Worm (Caenorhabditis elegans) whole organism, L1 larva: ENCODE results near the gene Y37E11AM.4.

Source experiments
- C04F5.9 ChIP-seq: sonication (generic microtip); optimal IDR thresholded peaks from 2 replicates; lab custom pipeline; 2016; ENCODE audit warnings: missing genetic modification characterization, missing compliant biosample characterization
- C34B4.2 ChIP-seq: sonication (generic microtip); optimal IDR thresholded peaks from 2 replicates; lab custom pipeline; 2017; ENCODE audit warnings: mild to moderate bottlenecking, missing genetic modification characterization, missing compliant biosample characterization
- F16B12.6 ChIP-seq: fragments of 150-350 bp; optimal IDR thresholded peaks from 2 replicates; lab custom pipeline; 2014; ENCODE audit warnings: missing biosample characterization, missing genetic modification characterization
- Y116A8C.19 ChIP-seq: sonication (generic microtip); optimal IDR thresholded peaks from 2 replicates; lab custom pipeline; 2016; ENCODE audit warnings: missing compliant biosample characterization, missing genetic modification characterization, borderline replicate concordance
- aha-1 ChIP-seq: fragments of 150-350 bp; optimal IDR thresholded peaks from 2 replicates; lab custom pipeline; 2014; ENCODE audit warnings: missing biosample characterization, missing genetic modification characterization
- aly-2 ChIP-seq: fragments of 150-350 bp; optimal IDR thresholded peaks from 2 replicates; lab custom pipeline; 2014; ENCODE audit warnings: missing biosample characterization, missing genetic modification characterization
- ceh-82 ChIP-seq, 3 experiments: fragments of 150-350 bp in 1 of 3; sonication (generic microtip) in 2 of 3; optimal IDR thresholded peaks; 2 replicates each; lab custom pipeline; 2014 to 2017; ENCODE audit warnings: missing biosample characterization in 3 of 3, missing genetic modification characterization in 3 of 3
- ceh-90 ChIP-seq: sonication (generic microtip); optimal IDR thresholded peaks from 2 replicates; lab custom pipeline; 2016; ENCODE audit warnings: missing genetic modification characterization, missing compliant biosample characterization
- ces-1 ChIP-seq: fragments of 150-350 bp; optimal IDR thresholded peaks from 2 replicates; lab custom pipeline; 2014; ENCODE audit warnings: missing biosample characterization, missing genetic modification reagents, missing genetic modification characterization
- efl-1 ChIP-seq, 4 experiments: fragments of 150-350 bp; optimal IDR thresholded peaks in 3 of 4; peaks in 1 of 4; 1 replicate in 1 of 4; 2 replicates in 3 of 4; lab custom pipeline; 2014; ENCODE audit warnings: missing biosample characterization in 2 of 4, missing genetic modification characterization in 2 of 4, missing genetic modification reagents in 2 of 4
- efl-3 ChIP-seq: fragments of 200-800 bp; sonication (Bioruptor generic); optimal IDR thresholded peaks from 2 replicates; lab custom pipeline; 2018; ENCODE audit warnings: mild to moderate bottlenecking, missing genetic modification characterization, missing compliant biosample characterization
- egl-13 ChIP-seq: sonication (generic microtip); optimal IDR thresholded peaks from 2 replicates; lab custom pipeline; 2016; ENCODE audit warnings: missing genotype, missing genetic modification reagents, missing genetic modification characterization, missing compliant biosample characterization
- elt-2 ChIP-seq: sonication (generic microtip); optimal IDR thresholded peaks from 2 replicates; lab custom pipeline; 2016; ENCODE audit warnings: missing genetic modification characterization, mild to moderate bottlenecking, inconsistent platforms, missing compliant biosample characterization, missing genetic modification reagents
- fkh-10 ChIP-seq: sonication (generic microtip); optimal IDR thresholded peaks from 2 replicates; lab custom pipeline; 2017; ENCODE audit warnings: missing biosample characterization, missing genetic modification reagents, missing genetic modification characterization
- fkh-4 ChIP-seq: sonication (generic microtip); optimal IDR thresholded peaks from 2 replicates; lab custom pipeline; 2016; ENCODE audit warnings: missing compliant biosample characterization, missing genetic modification characterization, borderline replicate concordance
- fkh-8 ChIP-seq: sonication (generic microtip); optimal IDR thresholded peaks from 2 replicates; lab custom pipeline; 2016; ENCODE audit warnings: mild to moderate bottlenecking, missing genetic modification characterization, missing compliant biosample characterization
- fos-1 ChIP-seq: fragments of 150-350 bp; optimal IDR thresholded peaks from 2 replicates; lab custom pipeline; 2014; ENCODE audit warnings: missing biosample characterization, missing genetic modification characterization
- grh-1 ChIP-seq: fragments of 200-800 bp; sonication (Bioruptor generic); IDR thresholded peaks from 2 replicates; pipeline ENCODE4 v1.3.6; 2022; ENCODE audit warnings: missing genetic modification reagents, missing genetic modification characterization, missing compliant biosample characterization
- hlh-4 ChIP-seq: sonication (generic microtip); optimal IDR thresholded peaks from 2 replicates; lab custom pipeline; 2016; ENCODE audit warnings: mild to moderate bottlenecking, missing genetic modification characterization, missing compliant biosample characterization
- irx-1 ChIP-seq: sonication (generic microtip); optimal IDR thresholded peaks from 2 replicates; lab custom pipeline; 2016; ENCODE audit warnings: missing genetic modification characterization, missing compliant biosample characterization
- isw-1 ChIP-seq: fragments of 200-800 bp; sonication (Bioruptor generic); IDR thresholded peaks from 2 replicates; pipeline ENCODE4 v1.3.6; 2022; ENCODE audit warnings: missing genetic modification characterization, missing compliant biosample characterization
- jun-1 ChIP-seq: fragments of 150-350 bp; optimal IDR thresholded peaks from 2 replicates; lab custom pipeline; 2014; ENCODE audit warnings: missing biosample characterization, missing genetic modification reagents, missing genetic modification characterization
- lin-13 ChIP-seq: fragments of 150-350 bp; optimal IDR thresholded peaks from 2 replicates; lab custom pipeline; 2014; ENCODE audit warnings: missing biosample characterization, missing genetic modification reagents, missing genetic modification characterization
- lin-15B ChIP-seq: fragments of 150-350 bp; sonication (generic microtip); optimal IDR thresholded peaks from 3 replicates; lab custom pipeline; 2014; ENCODE audit warnings: missing biosample characterization, missing genetic modification characterization
- lin-35 ChIP-seq, 2 experiments: fragments of 150-350 bp; optimal IDR thresholded peaks; 2 replicates each; lab custom pipeline; 2014; ENCODE audit warnings: missing biosample characterization in 2 of 2, missing genetic modification characterization in 2 of 2, missing genetic modification reagents in 2 of 2
- lin-39 ChIP-seq: fragments of 150-350 bp; optimal IDR thresholded peaks from 2 replicates; lab custom pipeline; 2014; ENCODE audit warnings: missing biosample characterization, missing genetic modification reagents, missing genetic modification characterization
- lsy-2 ChIP-seq, 2 experiments: fragments of 150-350 bp; optimal IDR thresholded peaks; 2 replicates each; lab custom pipeline; 2014; ENCODE audit warnings: missing biosample characterization in 2 of 2, missing genetic modification characterization in 2 of 2
- mab-9 ChIP-seq: fragments of 200-800 bp; sonication (Bioruptor generic); IDR thresholded peaks from 2 replicates; pipeline ENCODE4 v1.3.6; 2022; ENCODE audit warnings: missing genetic modification reagents, missing genetic modification characterization, missing compliant biosample characterization
- mdl-1 ChIP-seq, 2 experiments: fragments of 150-350 bp; optimal IDR thresholded peaks; 2 replicates each; lab custom pipeline; 2014 to 2017; ENCODE audit warnings: missing biosample characterization in 2 of 2, missing genetic modification characterization in 2 of 2, inconsistent platforms in 1 of 2
- mef-2 ChIP-seq: fragments of 150-350 bp; optimal IDR thresholded peaks from 2 replicates; lab custom pipeline; 2014; ENCODE audit warnings: missing biosample characterization, missing genetic modification characterization
- nhr-12 ChIP-seq: sonication (generic microtip); optimal IDR thresholded peaks from 2 replicates; lab custom pipeline; 2017; ENCODE audit warnings: missing biosample characterization, missing genetic modification characterization
- nhr-19 ChIP-seq: fragments of 200-800 bp; sonication (Bioruptor generic); conservative IDR thresholded peaks from 2 replicates; pipeline ENCODE4 v1.3.6; 2022; ENCODE audit warnings: missing genetic modification characterization, missing compliant biosample characterization
- nhr-20 ChIP-seq: sonication (generic microtip); optimal IDR thresholded peaks from 2 replicates; lab custom pipeline; 2016; ENCODE audit warnings: mild to moderate bottlenecking, missing genetic modification characterization, missing compliant biosample characterization
- nhr-237 ChIP-seq: fragments of 150-350 bp; optimal IDR thresholded peaks from 2 replicates; lab custom pipeline; 2014; ENCODE audit warnings: missing biosample characterization, missing genetic modification characterization
- nhr-28 ChIP-seq: fragments of 150-350 bp; optimal IDR thresholded peaks from 2 replicates; lab custom pipeline; 2014; ENCODE audit warnings: missing biosample characterization, missing genetic modification characterization
- nhr-84 ChIP-seq: sonication (generic microtip); optimal IDR thresholded peaks from 2 replicates; lab custom pipeline; 2017; ENCODE audit warnings: missing biosample characterization, missing genetic modification characterization
- nhr-85 ChIP-seq: sonication (generic microtip); peaks from one replicate; lab custom pipeline; 2016; ENCODE audit warnings: missing genetic modification characterization, inconsistent platforms, missing compliant biosample characterization
- pax-3 ChIP-seq: fragments of 200-800 bp; sonication (Bioruptor generic); optimal IDR thresholded peaks from 2 replicates; lab custom pipeline; 2018; ENCODE audit warnings: mild to moderate bottlenecking, missing genetic modification characterization, moderate library complexity, missing compliant biosample characterization
- rnt-1 ChIP-seq: sonication (generic microtip); optimal IDR thresholded peaks from 2 replicates; lab custom pipeline; 2016; ENCODE audit warnings: mild to moderate bottlenecking, missing genetic modification characterization, moderate library complexity, missing compliant biosample characterization
- sptf-1 ChIP-seq: fragments of 150-350 bp; optimal IDR thresholded peaks from 2 replicates; lab custom pipeline; 2014; ENCODE audit warnings: missing biosample characterization, missing genetic modification characterization
- swsn-7 ChIP-seq: sonication (generic microtip); optimal IDR thresholded peaks from 2 replicates; lab custom pipeline; 2016; ENCODE audit warnings: missing genetic modification characterization, missing compliant biosample characterization
- tbx-2 ChIP-seq: sonication (generic microtip); optimal IDR thresholded peaks from 2 replicates; lab custom pipeline; 2016; ENCODE audit warnings: missing genetic modification characterization, missing compliant biosample characterization
- tlp-1 ChIP-seq: fragments of 150-350 bp; optimal IDR thresholded peaks from 2 replicates; lab custom pipeline; 2014; ENCODE audit warnings: missing biosample characterization, missing genetic modification characterization
- unc-30 ChIP-seq: sonication (generic microtip); optimal IDR thresholded peaks from 2 replicates; lab custom pipeline; 2017; ENCODE audit warnings: missing biosample characterization, missing genetic modification characterization
- unc-62 ChIP-seq: fragments of 150-350 bp; optimal IDR thresholded peaks from 2 replicates; lab custom pipeline; 2014; ENCODE audit warnings: missing biosample characterization, missing genetic modification reagents, missing genetic modification characterization
- vab-15 ChIP-seq: sonication (generic microtip); optimal IDR thresholded peaks from 2 replicates; lab custom pipeline; 2017; ENCODE audit warnings: missing genotype, mild to moderate bottlenecking, missing genetic modification characterization, missing compliant biosample characterization
- zag-1 ChIP-seq: fragments of 150-350 bp; optimal IDR thresholded peaks from 2 replicates; lab custom pipeline; 2014; ENCODE audit warnings: missing biosample characterization, missing genetic modification characterization
- ztf-11 ChIP-seq, 2 experiments: sonication (generic microtip); optimal IDR thresholded peaks; 2 replicates each; lab custom pipeline; 2016 to 2017; ENCODE audit warnings: missing genetic modification characterization in 2 of 2, missing biosample characterization in 1 of 2, missing compliant biosample characterization in 1 of 2
- ztf-4 ChIP-seq: fragments of 150-350 bp; optimal IDR thresholded peaks from 2 replicates; lab custom pipeline; 2014; ENCODE audit warnings: missing biosample characterization, missing genetic modification characterization

Gene Y37E11AM.4

DNA sequence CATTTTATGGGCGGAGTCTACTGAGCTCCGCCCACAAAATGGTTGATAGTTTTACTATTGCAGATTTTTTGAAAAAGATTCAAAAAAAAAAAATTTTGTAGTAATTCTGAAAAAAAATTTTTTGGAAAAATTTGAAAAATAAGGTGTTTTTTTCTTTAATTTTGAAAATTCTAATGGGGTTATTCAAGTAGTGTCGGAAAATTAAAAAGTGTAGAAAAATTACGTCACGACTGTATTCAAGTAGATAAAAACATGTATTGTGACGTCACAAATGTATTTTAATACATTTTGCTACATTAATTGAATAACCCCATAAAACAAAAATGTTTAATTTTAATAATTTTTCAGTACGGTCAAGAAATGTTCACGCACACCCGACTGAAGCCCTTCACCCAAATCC lies 10.7 kb upstream of the Y37E11AM.4 start:
- TF ChIP-seq tlp-1 (tag; lab: Kevin White, UChicago) (no peak), sptf-1 (tag; lab: Kevin White, UChicago) (no peak), fos-1 (tag; lab: Kevin White, UChicago) (no peak), nhr-28 (no peak), lin-39 (tag; lab: Kevin White, UChicago) (no peak), hlh-4 (tag; lab: Kevin White, UChicago) (no peak), mab-9 (no peak), pax-3 (tag; lab: Kevin White, UChicago) (no peak), lin-15B (tag; lab: Kevin White, UChicago) (no peak), tbx-2 (tag; lab: Kevin White, UChicago) (no peak), zag-1 (no peak), Y116A8C.19 (tag; lab: Kevin White, UChicago) (no peak)

DNA sequence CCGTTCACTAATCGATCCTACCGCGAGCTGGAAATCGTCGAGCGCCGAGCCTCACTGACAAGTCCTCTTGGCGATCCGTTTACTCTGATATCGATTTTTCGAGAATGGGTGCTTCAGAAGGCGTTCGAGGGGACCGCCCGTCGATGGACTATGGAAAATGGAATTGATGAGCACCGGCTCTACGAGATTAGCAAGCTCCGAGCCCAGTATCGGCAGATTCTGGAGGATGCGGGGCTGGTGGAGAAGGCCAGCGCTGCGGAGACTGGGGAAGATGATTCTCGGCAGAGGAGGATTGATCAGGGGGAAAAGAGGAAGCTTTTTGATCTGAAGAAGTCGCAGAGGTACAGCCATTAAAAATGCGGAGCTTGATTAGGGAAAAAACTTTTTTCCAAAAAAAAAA lies 8.8 kb upstream of the Y37E11AM.4 start:
- TF ChIP-seq unc-30 = no peak
- TF ChIP-seq elt-2 = no peak
- TF ChIP-seq lin-13 = no peak
- TF ChIP-seq nhr-237 = no peak
- no peak for TF ChIP-seq mef-2 (tag; lab: Kevin White, UChicago)
- no peak for TF ChIP-seq aly-2 (tag; lab: Kevin White, UChicago)
- TF ChIP-seq F16B12.6 (tag; lab: Kevin White, UChicago) = no peak
- no peak for TF ChIP-seq jun-1
- TF ChIP-seq nhr-84 (tag; lab: Kevin White, UChicago) = no peak
- no peak for TF ChIP-seq nhr-12 (tag; lab: Kevin White, UChicago)
- TF ChIP-seq C04F5.9 = no peak
- TF ChIP-seq lin-39 (tag; lab: Kevin White, UChicago) = no peak
- no peak for TF ChIP-seq ceh-82 (tag; optimal IDR thresholded peaks at IDR 0.05; lab: Kevin White, UChicago)
- TF ChIP-seq C34B4.2 (tag; lab: Kevin White, UChicago) = no peak
- no peak for TF ChIP-seq sptf-1 (tag; lab: Kevin White, UChicago)
- TF ChIP-seq ceh-90 (tag; lab: Kevin White, UChicago) = no peak
- no peak for TF ChIP-seq swsn-7 (tag; lab: Kevin White, UChicago)
- no peak for TF ChIP-seq nhr-28

DNA sequence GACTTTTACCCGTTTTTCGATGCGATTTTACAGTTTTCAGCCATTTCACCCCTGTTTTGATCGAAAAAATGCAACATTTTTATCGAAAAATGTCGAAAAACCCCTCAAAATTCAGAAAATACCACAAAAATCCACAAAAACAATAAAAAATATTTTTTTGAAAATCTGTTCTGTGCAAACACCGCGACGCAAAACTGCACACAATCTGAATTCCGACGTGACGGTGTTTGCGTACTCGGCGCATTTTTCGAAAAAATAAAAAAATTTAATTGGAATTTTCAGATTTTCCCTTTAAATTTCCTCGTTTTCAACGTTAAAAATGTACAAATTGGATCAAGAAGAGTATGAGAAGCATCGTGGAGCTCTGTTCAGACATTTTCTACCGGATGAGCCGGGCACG lies 3.3 kb upstream of the Y37E11AM.4 start, which contains the start of gene smgl-2:
Gene smgl-2, plus strand, starts transcription at position 320 of the 400 bp plus-strand sequence.
- TF ChIP-seq vab-15 (tag; lab: Kevin White, UChicago) = no peak
- peak; percentile 66 for TF ChIP-seq fkh-8 (tag; lab: Kevin White, UChicago)
- peak; percentile 22 for TF ChIP-seq C04F5.9
- TF ChIP-seq nhr-19 (GFP tag; lab: Robert Waterston, UW) = peak; percentile 71
- TF ChIP-seq hlh-4 (tag; lab: Kevin White, UChicago) = no peak
- peak; percentile 9 for TF ChIP-seq fkh-10
- peak; percentile 51 to 82 (median 77) for TF ChIP-seq ceh-82 (tag; optimal IDR thresholded peaks at IDR 0.05; lab: Kevin White, UChicago)
- TF ChIP-seq aha-1 (tag; lab: Kevin White, UChicago) = peak; percentile 60
- TF ChIP-seq lsy-2 (tag; optimal IDR thresholded peaks at IDR 0.05; lab: Kevin White, UChicago) = peak; percentile 86 to 88
- TF ChIP-seq elt-2 = peak; percentile 1
- TF ChIP-seq mdl-1 (tag; optimal IDR thresholded peaks at IDR 0.05; lab: Kevin White, UChicago) = peak in 1 of 2 experiments; percentile 64
- peak; percentile 75 for TF ChIP-seq irx-1
- TF ChIP-seq nhr-20 = peak; percentile 76
- TF ChIP-seq rnt-1 (tag; lab: Kevin White, UChicago) = no peak
- TF ChIP-seq unc-62 (GFP tag; lab: Kevin White, UChicago) = no peak
- peak; percentile 50 for TF ChIP-seq jun-1
- TF ChIP-seq nhr-85 = peak; percentile 70
- peak; percentile 74 to 88 for TF ChIP-seq lin-35 (GFP tag; optimal IDR thresholded peaks at IDR 0.05; lab: Kevin White, UChicago)
- no peak for TF ChIP-seq Y116A8C.19 (tag; lab: Kevin White, UChicago)
- no peak for TF ChIP-seq nhr-84 (tag; lab: Kevin White, UChicago)
- no peak for TF ChIP-seq ztf-4
- peak; percentile 62 for TF ChIP-seq aly-2 (tag; lab: Kevin White, UChicago)
- TF ChIP-seq swsn-7 (tag; lab: Kevin White, UChicago) = peak; percentile 82
- TF ChIP-seq efl-1 (optimal IDR thresholded peaks at IDR 0.05; lab: Kevin White, UChicago) = peak; percentile 73 to 87
- TF ChIP-seq efl-1 (GFP tag; optimal IDR thresholded peaks at IDR 0.05 in 1 of 2; lab: Kevin White, UChicago) = peak; percentile 88 to 99
- TF ChIP-seq pax-3 (tag; lab: Kevin White, UChicago) = peak; percentile 50
- TF ChIP-seq ces-1 (GFP tag; lab: Kevin White, UChicago) = no peak
- TF ChIP-seq efl-3 (GFP tag; lab: Kevin White, UChicago) = no peak
- peak in 1 of 2 experiments; percentile 52 for TF ChIP-seq ztf-11 (tag; optimal IDR thresholded peaks at IDR 0.05; lab: Kevin White, UChicago)
- peak; percentile 64 for TF ChIP-seq grh-1 (GFP tag; lab: Robert Waterston, UW)
- TF ChIP-seq fkh-4 (tag; lab: Kevin White, UChicago) = no peak
- TF ChIP-seq isw-1 (GFP tag; lab: Robert Waterston, UW) = peak; percentile 73
- no peak for TF ChIP-seq nhr-237
- TF ChIP-seq egl-13 (tag; lab: Kevin White, UChicago) = peak; percentile 65
